Fruit fly (Drosophila melanogaster): Measurements from ENCODE around the gene Ac76E.

Gene Ac76E

DNA sequence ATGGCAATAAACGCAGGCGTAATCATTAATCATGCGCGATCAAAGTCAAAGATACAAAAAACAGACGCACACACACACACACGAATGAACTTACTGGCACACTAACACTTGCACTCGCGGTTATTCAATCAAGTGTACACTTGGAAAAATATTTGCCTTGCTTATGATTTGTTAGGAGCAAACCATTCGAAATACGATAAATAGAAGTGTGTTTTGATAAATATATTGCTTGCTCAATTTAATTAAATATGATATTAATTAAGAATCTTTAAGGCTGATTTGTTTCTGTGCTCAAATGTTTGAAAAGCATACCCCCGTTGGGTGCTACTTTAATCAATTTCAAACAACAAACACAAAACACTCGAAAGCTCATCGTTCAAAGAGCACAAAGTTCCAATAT lies 6.4 kb downstream of the Ac76E start:
- TF ChIP-seq psq (optimal IDR thresholded peaks at IDR 0.05) (no peak), Dll (optimal IDR thresholded peaks at IDR 0.05) (no peak), pan (optimal IDR thresholded peaks at IDR 0.05) (no peak), usp (GFP tag; optimal IDR thresholded peaks at IDR 0.05) (no peak), CG8478 (optimal IDR thresholded peaks at IDR 0.05) (no peak), EcR (GFP tag; optimal IDR thresholded peaks at IDR 0.05) (no peak)

DNA sequence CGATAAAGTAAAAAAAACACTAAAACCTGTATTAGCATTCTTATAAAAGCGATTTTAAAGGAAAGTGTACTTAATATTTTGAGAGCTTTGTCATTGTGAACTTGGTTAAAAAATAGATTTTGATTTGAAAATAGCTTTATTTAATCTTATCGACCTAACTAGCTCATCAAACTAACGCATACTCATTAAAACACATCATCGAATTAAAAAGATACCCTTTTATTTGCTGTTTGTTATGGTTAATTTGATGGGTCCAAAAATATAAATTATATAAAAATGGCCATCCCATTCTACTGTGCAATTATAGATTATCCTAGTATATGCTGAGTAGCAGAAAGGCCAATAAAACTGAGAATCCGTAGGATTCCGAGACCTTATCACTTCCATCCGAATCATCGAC lies 11.9 kb downstream of the Ac76E start, which contains the start of gene CG32219:
Gene CG32219, minus strand, starts transcription at position 101 of the 400 bp plus-strand sequence.
- no peak for TF ChIP-seq Dll (optimal IDR thresholded peaks at IDR 0.05)
- no peak for TF ChIP-seq usp (GFP tag; optimal IDR thresholded peaks at IDR 0.05)
- no peak for TF ChIP-seq EcR (GFP tag; optimal IDR thresholded peaks at IDR 0.05)
- TF ChIP-seq psq (optimal IDR thresholded peaks at IDR 0.05), result no peak
- no peak for TF ChIP-seq CG8478 (optimal IDR thresholded peaks at IDR 0.05)
- TF ChIP-seq pan (optimal IDR thresholded peaks at IDR 0.05), result no peak

DNA sequence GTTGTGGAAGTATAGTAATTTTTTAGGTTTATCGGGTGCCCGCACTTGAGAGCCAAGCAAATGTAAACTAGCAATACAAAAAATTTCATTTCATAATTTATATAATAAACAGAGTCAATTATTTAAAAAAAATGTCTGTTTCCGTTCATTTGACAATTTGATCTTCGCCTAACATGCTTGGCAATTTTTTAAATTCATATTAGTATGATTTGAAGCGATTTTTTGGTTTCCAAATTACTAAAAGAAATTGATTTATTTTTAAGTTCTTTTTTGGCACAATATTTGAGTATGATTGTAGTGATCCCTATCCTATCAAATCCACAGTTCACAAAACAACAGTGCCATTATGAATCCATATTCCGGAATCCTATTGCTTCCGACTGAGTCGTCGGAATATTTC lies 12.8 kb downstream of the Ac76E start, which contains the start of gene CG34258:
Gene CG34258, minus strand, starts transcription at position 101 of the 400 bp plus-strand sequence.
- TF ChIP-seq psq (optimal IDR thresholded peaks at IDR 0.05) (no peak), EcR (GFP tag; optimal IDR thresholded peaks at IDR 0.05) (no peak), usp (GFP tag; optimal IDR thresholded peaks at IDR 0.05) (no peak), CG8478 (optimal IDR thresholded peaks at IDR 0.05) (no peak), Dll (optimal IDR thresholded peaks at IDR 0.05) (no peak), pan (optimal IDR thresholded peaks at IDR 0.05) (no peak)

DNA sequence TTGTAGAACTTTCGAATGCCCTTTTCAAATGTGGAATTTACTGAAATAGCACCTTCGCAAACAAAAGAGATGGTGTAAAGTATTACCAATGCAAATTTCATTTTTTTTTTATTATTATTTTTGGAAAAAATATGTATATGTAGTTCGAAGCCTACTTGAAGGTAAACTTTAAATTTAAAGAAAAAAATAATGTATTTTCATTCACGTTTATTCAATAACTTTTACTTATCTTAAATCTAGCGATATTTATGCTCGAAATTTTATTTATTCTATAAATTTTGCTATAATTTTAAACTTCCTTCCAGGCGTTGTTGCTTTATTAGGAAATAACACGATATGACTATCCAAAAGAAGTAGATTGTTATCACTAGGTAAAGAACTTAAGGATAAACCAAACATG lies 13.6 kb downstream of the Ac76E start, which contains the start of gene CG33710:
Gene CG33710, minus strand, starts transcription at position 101 of the 400 bp plus-strand sequence.
- no peak for TF ChIP-seq EcR (GFP tag; optimal IDR thresholded peaks at IDR 0.05)
- TF ChIP-seq pan (optimal IDR thresholded peaks at IDR 0.05), result no peak
- no peak for TF ChIP-seq CG8478 (optimal IDR thresholded peaks at IDR 0.05)
- no peak for TF ChIP-seq usp (GFP tag; optimal IDR thresholded peaks at IDR 0.05)
- no peak for TF ChIP-seq Dll (optimal IDR thresholded peaks at IDR 0.05)
- no peak for TF ChIP-seq psq (optimal IDR thresholded peaks at IDR 0.05)

DNA sequence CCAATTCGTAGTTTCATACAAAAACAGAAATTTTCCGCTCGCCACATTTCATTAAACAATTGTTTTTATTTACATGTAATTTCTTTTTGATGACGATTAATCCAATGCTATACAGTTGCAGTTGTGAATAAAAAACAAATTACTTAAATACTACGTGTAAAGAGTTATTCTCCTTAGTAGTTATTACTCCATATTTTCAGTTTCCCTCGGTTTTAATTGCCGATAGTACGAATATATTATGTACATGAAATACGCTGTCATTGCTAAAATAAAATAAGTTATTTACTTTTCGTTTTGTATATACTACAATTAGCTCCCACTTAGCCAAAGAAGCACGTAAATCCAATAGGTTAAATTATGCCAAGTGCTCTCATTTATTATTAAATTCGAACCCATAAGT lies 14.5 kb downstream of the Ac76E start, which contains the start of gene CG42655:
Gene CG42655, minus strand, starts transcription at position 101 of the 400 bp plus-strand sequence.
- TF ChIP-seq EcR (GFP tag; optimal IDR thresholded peaks at IDR 0.05), result no peak
- TF ChIP-seq Dll (optimal IDR thresholded peaks at IDR 0.05), result no peak
- TF ChIP-seq pan (optimal IDR thresholded peaks at IDR 0.05), result no peak
- TF ChIP-seq CG8478 (optimal IDR thresholded peaks at IDR 0.05), result no peak
- TF ChIP-seq usp (GFP tag; optimal IDR thresholded peaks at IDR 0.05), result no peak
- no peak for TF ChIP-seq psq (optimal IDR thresholded peaks at IDR 0.05)

DNA sequence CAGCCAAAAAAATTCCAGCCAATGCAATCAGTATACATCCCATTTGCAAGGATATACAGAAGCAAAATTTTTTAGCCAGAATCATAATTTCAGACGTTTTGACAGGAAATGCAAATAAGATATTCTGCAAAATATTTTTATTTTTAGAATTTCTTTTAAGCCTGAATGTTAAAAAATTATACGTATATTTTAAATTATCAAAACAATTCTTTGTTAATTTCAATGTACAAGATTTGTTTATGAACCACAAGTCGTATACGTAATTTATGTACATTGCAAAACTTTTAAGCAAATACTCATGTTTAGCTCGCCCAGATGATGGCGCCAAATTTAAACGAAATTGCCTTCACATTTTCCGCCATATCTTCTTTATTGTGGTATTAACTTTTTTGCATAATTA lies 15.3 kb downstream of the Ac76E start, which contains the start of gene CG42654:
Gene CG42654, minus strand, starts transcription at position 101 of the 400 bp plus-strand sequence.
- TF ChIP-seq Dll (optimal IDR thresholded peaks at IDR 0.05) (no peak), EcR (GFP tag; optimal IDR thresholded peaks at IDR 0.05) (no peak), psq (optimal IDR thresholded peaks at IDR 0.05) (no peak), CG8478 (optimal IDR thresholded peaks at IDR 0.05) (no peak), pan (optimal IDR thresholded peaks at IDR 0.05) (no peak), usp (GFP tag; optimal IDR thresholded peaks at IDR 0.05) (no peak)

DNA sequence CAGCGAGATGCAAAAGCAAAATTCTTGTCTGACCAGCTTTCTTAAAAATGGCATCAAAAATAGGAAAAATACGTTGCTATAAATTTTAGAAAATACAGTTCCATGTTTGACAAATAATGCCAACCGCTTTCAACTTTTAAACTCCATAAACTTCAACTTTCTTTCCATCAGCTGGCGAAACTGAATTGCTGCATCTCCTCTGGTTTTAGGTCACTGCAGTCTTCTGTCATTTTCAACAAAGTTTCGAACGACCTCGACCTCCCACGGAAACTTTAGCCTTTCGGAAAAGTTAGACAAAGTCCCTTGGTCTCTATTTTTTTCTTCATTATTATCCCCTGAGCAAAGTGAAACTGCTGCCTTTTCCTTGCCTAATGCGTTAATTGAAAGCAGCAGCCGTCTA lies 16.6 kb downstream of the Ac76E start, which contains the start of gene CG42263:
Gene CG42263, minus strand, starts transcription at position 101 of the 400 bp plus-strand sequence.
- TF ChIP-seq EcR (GFP tag; optimal IDR thresholded peaks at IDR 0.05), result no peak
- no peak for TF ChIP-seq pan (optimal IDR thresholded peaks at IDR 0.05)
- TF ChIP-seq psq (optimal IDR thresholded peaks at IDR 0.05), result no peak
- TF ChIP-seq Dll (optimal IDR thresholded peaks at IDR 0.05), result no peak
- TF ChIP-seq usp (GFP tag; optimal IDR thresholded peaks at IDR 0.05), result no peak
- TF ChIP-seq CG8478 (optimal IDR thresholded peaks at IDR 0.05), result no peak

DNA sequence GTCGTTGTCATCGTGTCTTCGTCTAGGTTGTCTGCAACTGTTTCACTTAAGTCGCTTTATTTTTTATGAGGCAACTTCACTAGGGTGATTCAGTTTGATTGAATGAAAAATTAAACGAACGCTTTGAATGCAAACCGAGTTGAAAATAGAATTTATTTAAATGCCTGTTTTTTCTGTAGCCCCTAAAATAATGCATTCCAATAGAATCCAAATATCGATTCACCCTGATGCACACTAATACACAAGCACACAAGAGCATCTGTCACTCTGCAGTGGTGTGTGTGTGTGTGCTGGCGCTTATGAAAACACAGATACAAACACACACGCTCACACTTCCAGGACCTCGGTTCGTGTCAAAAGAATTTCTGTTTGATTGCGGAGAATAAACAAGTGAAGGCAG lies 22.7 kb downstream of the Ac76E start:
- TF ChIP-seq Dll (optimal IDR thresholded peaks at IDR 0.05) (no peak), CG8478 (optimal IDR thresholded peaks at IDR 0.05) (no peak), psq (optimal IDR thresholded peaks at IDR 0.05) (no peak), EcR (GFP tag; optimal IDR thresholded peaks at IDR 0.05) (no peak), pan (optimal IDR thresholded peaks at IDR 0.05) (no peak)

DNA sequence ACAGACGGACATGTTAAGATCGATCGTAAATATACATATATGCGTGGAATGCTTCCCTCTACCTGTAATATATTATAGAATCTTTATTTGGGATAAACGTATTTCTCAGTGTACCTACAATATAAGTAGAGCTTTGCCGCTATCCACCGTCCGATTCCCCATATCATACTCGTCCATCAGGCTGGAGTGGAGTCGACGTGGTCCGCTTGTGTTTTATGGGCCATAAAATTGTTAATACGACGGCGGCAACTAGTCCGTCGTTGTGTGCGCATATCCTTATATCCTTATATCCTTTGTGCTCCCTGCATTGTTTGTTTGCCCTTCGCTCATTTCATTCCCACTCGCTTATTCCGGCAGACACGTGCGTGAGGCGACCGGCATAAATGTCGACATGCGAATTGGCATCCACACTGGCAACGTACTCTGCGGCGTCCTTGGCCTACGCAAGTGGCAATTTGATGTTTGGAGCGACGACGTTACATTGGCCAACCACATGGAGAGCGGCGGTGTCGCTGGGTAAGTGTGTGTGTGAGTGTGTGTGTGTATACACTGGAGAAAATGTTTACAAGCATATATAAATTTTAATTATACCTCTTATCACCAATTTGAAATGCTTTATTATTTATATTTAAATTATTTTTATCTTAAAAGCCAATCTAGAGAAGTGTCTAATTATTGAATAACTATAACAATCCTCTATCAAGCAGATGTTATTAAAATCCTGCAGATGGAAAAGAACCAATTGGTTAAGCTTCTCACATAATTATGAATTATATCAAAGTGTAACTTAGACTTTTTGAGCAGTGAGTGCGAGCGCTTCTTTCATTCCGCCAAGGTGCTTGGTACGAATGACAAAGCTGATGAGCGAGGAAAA lies 29.9 kb downstream of the Ac76E start:
- TF ChIP-seq usp (GFP tag; optimal IDR thresholded peaks at IDR 0.05) (no peak), psq (optimal IDR thresholded peaks at IDR 0.05) (no peak), EcR (GFP tag; optimal IDR thresholded peaks at IDR 0.05) (no peak), Dll (optimal IDR thresholded peaks at IDR 0.05) (no peak), CG8478 (optimal IDR thresholded peaks at IDR 0.05) (no peak), pan (optimal IDR thresholded peaks at IDR 0.05) (no peak)

DNA sequence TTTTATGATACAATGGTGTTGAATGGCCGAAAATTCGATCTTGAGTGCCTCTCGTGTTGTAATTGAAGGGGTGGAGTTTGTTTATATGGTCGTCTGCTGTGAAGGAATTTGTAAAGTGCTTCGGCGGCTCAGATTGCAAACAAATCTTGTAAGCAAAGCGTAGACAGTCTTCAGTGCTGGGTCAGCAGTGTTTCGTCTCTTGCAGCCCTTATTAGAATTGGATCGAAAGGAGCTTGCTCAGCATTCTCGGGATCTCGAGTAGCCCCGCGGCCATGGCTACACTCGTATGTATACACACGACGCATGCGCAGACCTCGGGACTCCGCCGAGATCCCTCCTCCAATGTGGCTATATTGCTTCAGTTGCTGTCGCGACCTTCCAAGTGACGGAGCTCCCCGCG lies 39.0 kb downstream of the Ac76E start:
- TF ChIP-seq pan (optimal IDR thresholded peaks at IDR 0.05) (no peak), Dll (optimal IDR thresholded peaks at IDR 0.05) (no peak), EcR (GFP tag; optimal IDR thresholded peaks at IDR 0.05) (no peak), psq (optimal IDR thresholded peaks at IDR 0.05) (no peak), usp (GFP tag; optimal IDR thresholded peaks at IDR 0.05) (no peak), CG8478 (optimal IDR thresholded peaks at IDR 0.05) (no peak)

DNA sequence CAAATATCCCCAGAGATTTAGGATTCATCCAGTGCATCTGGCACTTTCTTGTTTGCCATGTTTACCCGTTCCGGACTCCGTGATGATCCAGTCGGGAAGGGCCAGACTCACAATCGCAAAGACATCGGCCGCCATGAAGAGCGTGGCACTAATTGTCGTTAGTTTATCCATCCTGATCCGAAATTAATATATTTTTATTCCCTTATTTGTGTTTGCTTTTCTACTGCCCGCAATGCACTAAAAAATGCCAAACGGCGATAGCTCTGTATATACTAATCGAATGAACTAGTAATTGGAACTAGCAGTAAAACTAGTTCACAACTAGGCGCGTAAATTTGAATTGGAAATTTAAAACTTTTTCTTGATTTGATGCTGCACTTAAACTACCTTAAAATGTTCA lies 40.5 kb downstream of the Ac76E start, which contains the start of gene CG14182:
Gene CG14182, minus strand, starts transcription at position 221 of the 400 bp plus-strand sequence.
- TF ChIP-seq pan (optimal IDR thresholded peaks at IDR 0.05), result no peak
- no peak for TF ChIP-seq CG8478 (optimal IDR thresholded peaks at IDR 0.05)
- no peak for TF ChIP-seq usp (GFP tag; optimal IDR thresholded peaks at IDR 0.05)
- TF ChIP-seq EcR (GFP tag; optimal IDR thresholded peaks at IDR 0.05), result no peak
- TF ChIP-seq Dll (optimal IDR thresholded peaks at IDR 0.05), result no peak
- TF ChIP-seq psq (optimal IDR thresholded peaks at IDR 0.05), result no peak

DNA sequence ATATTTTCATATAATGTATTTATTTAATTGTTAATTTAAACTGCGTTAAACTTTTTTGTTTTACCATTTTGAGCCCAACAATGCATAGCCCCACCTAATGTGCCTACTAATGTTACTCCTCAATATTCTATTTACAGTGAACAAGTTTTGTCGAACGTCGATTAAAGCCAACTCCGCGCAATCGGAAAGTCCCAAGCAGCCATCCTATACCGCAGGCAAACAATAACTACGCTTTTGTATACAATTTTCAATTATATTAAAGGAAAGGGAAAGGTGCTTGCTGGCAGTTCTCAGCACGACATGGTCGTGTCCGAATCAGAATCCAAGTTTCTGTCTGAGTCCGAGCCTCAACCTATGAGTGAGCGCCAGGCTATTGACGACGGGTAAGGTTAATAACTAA lies 42.3 kb downstream of the Ac76E start, which contains the start of gene CG17732:
Gene CG17732, plus strand, starts transcription at position 301 of the 400 bp plus-strand sequence.
- TF ChIP-seq Dll (optimal IDR thresholded peaks at IDR 0.05) (no peak), CG8478 (optimal IDR thresholded peaks at IDR 0.05) (no peak), usp (GFP tag; optimal IDR thresholded peaks at IDR 0.05) (no peak), psq (optimal IDR thresholded peaks at IDR 0.05) (no peak), pan (optimal IDR thresholded peaks at IDR 0.05) (no peak), EcR (GFP tag; optimal IDR thresholded peaks at IDR 0.05) (no peak)
